Fruit fly (Drosophila melanogaster) whole organism, embryonic: ENCODE measurements around the gene Mcm5.

Experiments used
- Adf1 ChIP-seq: fragments of 200-800 bp; sonication (Bioruptor generic); IDR thresholded peaks from 2 replicates; pipeline ENCODE4 v1.3.6; 2022; ENCODE audit warnings: missing biosample characterization, missing genetic modification characterization
- Asciz ChIP-seq: fragments of 200-800 bp; sonication (Bioruptor generic); optimal IDR thresholded peaks from 2 replicates; lab custom pipeline; 2017; ENCODE audit warnings: missing biosample characterization, mild to moderate bottlenecking, missing genetic modification characterization, missing genetic modification reagents
- CG10543 ChIP-seq: fragments of 200-800 bp; sonication (Bioruptor generic); optimal IDR thresholded peaks from 3 replicates; lab custom pipeline; 2017; ENCODE audit warnings: missing biosample characterization, mild to moderate bottlenecking, missing genetic modification characterization, moderate library complexity
- CG11247 ChIP-seq: fragments of 200-800 bp; sonication (Bioruptor generic); IDR thresholded peaks from 2 replicates; pipeline ENCODE4 v1.3.6; 2022; ENCODE audit warnings: missing biosample characterization, missing genetic modification characterization
- CG11398 ChIP-seq: fragments of 200-800 bp; sonication (Bioruptor generic); optimal IDR thresholded peaks from 2 replicates; lab custom pipeline; 2016; ENCODE audit warnings: missing biosample characterization, missing genetic modification characterization
- CG11695 ChIP-seq: fragments of 200-800 bp; sonication (Bioruptor generic); IDR thresholded peaks from 3 replicates; pipeline ENCODE4 v1.3.6; 2022; ENCODE audit warnings: missing biosample characterization, missing genetic modification characterization
- CG13624 ChIP-seq: fragments of 200-800 bp; sonication (Bioruptor generic); optimal IDR thresholded peaks from 2 replicates; lab custom pipeline; 2016; ENCODE audit warnings: missing biosample characterization, missing genetic modification characterization
- CG14667 ChIP-seq: fragments of 200-800 bp; sonication (Bioruptor generic); IDR thresholded peaks from 2 replicates; pipeline ENCODE4 v1.3.6; 2022; ENCODE audit warnings: missing biosample characterization, missing genetic modification characterization
- CG15011 ChIP-seq: fragments of 200-800 bp; sonication (Bioruptor generic); optimal IDR thresholded peaks from 3 replicates; lab custom pipeline; 2018; ENCODE audit warnings: missing biosample characterization, mild to moderate bottlenecking, missing genetic modification characterization
- CG15479 ChIP-seq: fragments of 200-800 bp; sonication (Bioruptor generic); optimal IDR thresholded peaks from 3 replicates; lab custom pipeline; 2019; ENCODE audit warnings: missing biosample characterization, mild to moderate bottlenecking, missing genetic modification characterization, moderate library complexity
- CG17829 ChIP-seq: fragments of 200-800 bp; optimal IDR thresholded peaks from 2 replicates; lab custom pipeline; 2019; ENCODE audit warnings: missing biosample characterization, mild to moderate bottlenecking, missing genetic modification characterization, moderate library complexity
- CG1792 ChIP-seq: fragments of 200-800 bp; sonication (Bioruptor generic); optimal IDR thresholded peaks from 2 replicates; lab custom pipeline; 2016; ENCODE audit warnings: missing biosample characterization, missing genetic modification characterization
- CG18599 ChIP-seq: fragments of 200-800 bp; sonication (Bioruptor generic); optimal IDR thresholded peaks from 3 replicates; lab custom pipeline; 2017; ENCODE audit warnings: missing biosample characterization, missing genetic modification characterization, mild to moderate bottlenecking, moderate library complexity, missing genetic modification reagents
- CG2712 ChIP-seq: fragments of 200-800 bp; optimal IDR thresholded peaks from 3 replicates; lab custom pipeline; 2019; ENCODE audit warnings: missing biosample characterization, mild to moderate bottlenecking, missing genetic modification characterization, moderate library complexity
- CG3838 ChIP-seq: fragments of 200-800 bp; sonication (Bioruptor generic); optimal IDR thresholded peaks from 3 replicates; lab custom pipeline; 2016; ENCODE audit warnings: missing biosample characterization, missing genetic modification characterization
- CG4424 ChIP-seq: fragments of 200-800 bp; sonication (Bioruptor generic); optimal IDR thresholded peaks from 3 replicates; lab custom pipeline; 2016; ENCODE audit warnings: missing biosample characterization, missing genetic modification characterization
- CG5180 ChIP-seq: fragments of 200-800 bp; sonication (Bioruptor generic); optimal IDR thresholded peaks from 3 replicates; lab custom pipeline; 2017; ENCODE audit warnings: missing biosample characterization, missing genetic modification characterization, mild to moderate bottlenecking, moderate library complexity, missing genetic modification reagents
- CG5245 ChIP-seq: fragments of 200-800 bp; sonication (Bioruptor generic); optimal IDR thresholded peaks from 3 replicates; lab custom pipeline; 2016; ENCODE audit warnings: missing biosample characterization, missing genetic modification characterization
- CG6654 ChIP-seq: fragments of 200-800 bp; sonication (Bioruptor generic); optimal IDR thresholded peaks from 2 replicates; lab custom pipeline; 2017; ENCODE audit warnings: missing biosample characterization, mild to moderate bottlenecking, missing genetic modification characterization
- CG7357 ChIP-seq: fragments of 200-800 bp; sonication (Bioruptor generic); IDR thresholded peaks from 3 replicates; pipeline ENCODE4 v1.3.6; 2022; ENCODE audit warnings: missing biosample characterization, missing genetic modification characterization
- CG7372 ChIP-seq: fragments of 200-800 bp; sonication (Bioruptor generic); IDR thresholded peaks from 2 replicates; pipeline ENCODE4 v1.3.6; 2022; ENCODE audit warnings: missing biosample characterization, missing genetic modification characterization
- CG8290 ChIP-seq, 3 experiments: fragments of 200-800 bp; sonication (Bioruptor generic); optimal IDR thresholded peaks; 2 replicates each; lab custom pipeline; 2016 to 2019; ENCODE audit warnings: missing biosample characterization in 3 of 3, missing genetic modification characterization in 3 of 3, mild to moderate bottlenecking in 2 of 3, moderate library complexity in 1 of 3
- CG8478 ChIP-seq: fragments of >200 bp; optimal IDR thresholded peaks from 2 replicates; lab custom pipeline; 2018
- CG9437 ChIP-seq: fragments of 200-800 bp; sonication (Bioruptor generic); optimal IDR thresholded peaks from 2 replicates; lab custom pipeline; 2018; ENCODE audit warnings: missing biosample characterization, mild to moderate bottlenecking, missing genetic modification characterization
- Elba2 ChIP-seq: fragments of 200-800 bp; sonication (Bioruptor generic); optimal IDR thresholded peaks from 3 replicates; lab custom pipeline; 2016; ENCODE audit warnings: missing biosample characterization, missing genetic modification characterization
- Gug ChIP-seq: fragments of 200-800 bp; sonication (Bioruptor generic); IDR thresholded peaks from 4 replicates; pipeline ENCODE4 v1.3.6; 2022; ENCODE audit warnings: missing biosample characterization, missing genetic modification characterization
- HHEX ChIP-seq: fragments of 200-800 bp; sonication (Bioruptor generic); optimal IDR thresholded peaks from 3 replicates; lab custom pipeline; 2017; ENCODE audit warnings: missing biosample characterization, mild to moderate bottlenecking, missing genetic modification characterization, missing genetic modification reagents
- HLH54F ChIP-seq: fragments of 200-800 bp; sonication (Bioruptor generic); optimal IDR thresholded peaks from 3 replicates; lab custom pipeline; 2016; ENCODE audit warnings: missing biosample characterization, missing genetic modification characterization
- Hand ChIP-seq: fragments of 200-800 bp; sonication (Bioruptor generic); optimal IDR thresholded peaks from 2 replicates; lab custom pipeline; 2017; ENCODE audit warnings: mild to moderate bottlenecking, missing biosample characterization, missing genetic modification reagents, missing genetic modification characterization
- HmgZ ChIP-seq: fragments of 200-800 bp; sonication (Bioruptor generic); optimal IDR thresholded peaks from 2 replicates; lab custom pipeline; 2018; ENCODE audit warnings: missing biosample characterization, mild to moderate bottlenecking, missing genetic modification characterization
- Lim3 ChIP-seq: fragments of 200-800 bp; sonication (Bioruptor generic); IDR thresholded peaks from 2 replicates; pipeline ENCODE4 v1.3.6; 2022; ENCODE audit warnings: missing biosample characterization, missing genetic modification characterization
- Taf1 ChIP-seq: fragments of 200-800 bp; sonication (Bioruptor generic); IDR thresholded peaks from 2 replicates; pipeline ENCODE4 v1.3.6; 2022; ENCODE audit warnings: missing biosample characterization, missing genetic modification characterization
- cad ChIP-seq: fragments of >200 bp; optimal IDR thresholded peaks from 2 replicates; lab custom pipeline; 2017; ENCODE audit warnings: missing biosample characterization, missing genetic modification characterization
- crc ChIP-seq: fragments of 200-800 bp; sonication (Bioruptor generic); optimal IDR thresholded peaks from 2 replicates; lab custom pipeline; 2016; ENCODE audit warnings: missing biosample characterization, missing genetic modification characterization
- da ChIP-seq: fragments of 200-800 bp; sonication (Bioruptor generic); optimal IDR thresholded peaks from 2 replicates; lab custom pipeline; 2016; ENCODE audit warnings: missing biosample characterization, missing genetic modification characterization
- dimm ChIP-seq: fragments of 200-800 bp; sonication (Bioruptor generic); IDR thresholded peaks from 2 replicates; pipeline ENCODE4 v1.3.6; 2022; ENCODE audit warnings: missing biosample characterization, missing genetic modification characterization
- disco-r ChIP-seq: fragments of 200-800 bp; sonication (Bioruptor generic); optimal IDR thresholded peaks from 2 replicates; lab custom pipeline; 2016; ENCODE audit warnings: missing biosample characterization, missing genetic modification characterization
- dpn ChIP-seq, 2 experiments: fragments of 200-800 bp; sonication (Bioruptor generic); optimal IDR thresholded peaks; 3 replicates each; lab custom pipeline; 2016; ENCODE audit warnings: missing biosample characterization in 2 of 2, missing genetic modification characterization in 2 of 2
- en ChIP-seq: fragments of 200-800 bp; sonication (Bioruptor generic); optimal IDR thresholded peaks from 2 replicates; lab custom pipeline; 2016; ENCODE audit warnings: missing biosample characterization, missing genetic modification characterization
- hb ChIP-seq: fragments of 200-800 bp; sonication (Bioruptor generic); IDR thresholded peaks from 3 replicates; pipeline ENCODE4 v1.3.6; 2022; ENCODE audit warnings: missing biosample characterization, missing genetic modification characterization; ENCODE audit not compliant: partially characterized antibody
- maf-S ChIP-seq: fragments of 200-800 bp; sonication (Bioruptor generic); optimal IDR thresholded peaks from 2 replicates; lab custom pipeline; 2016; ENCODE audit warnings: missing biosample characterization, missing genetic modification characterization
- mld ChIP-seq: fragments of 200-800 bp; sonication (Bioruptor generic); IDR thresholded peaks from 3 replicates; pipeline ENCODE4 v1.3.6; 2022; ENCODE audit warnings: missing biosample characterization, missing genetic modification characterization; ENCODE audit not compliant: partially characterized antibody
- org-1 ChIP-seq: fragments of 200-800 bp; sonication (Bioruptor generic); optimal IDR thresholded peaks from 2 replicates; lab custom pipeline; 2017; ENCODE audit warnings: missing biosample characterization, missing genetic modification characterization
- pb ChIP-seq: fragments of 200-800 bp; sonication (Bioruptor generic); optimal IDR thresholded peaks from 3 replicates; lab custom pipeline; 2016; ENCODE audit warnings: missing biosample characterization, missing genetic modification characterization
- peb ChIP-seq: fragments of 200-800 bp; sonication (Bioruptor generic); IDR thresholded peaks from 2 replicates; pipeline ENCODE4 v1.3.6; 2022; ENCODE audit warnings: missing biosample characterization, missing genetic modification characterization
- schlank ChIP-seq: fragments of 200-800 bp; sonication (Bioruptor generic); optimal IDR thresholded peaks from 2 replicates; lab custom pipeline; 2018; ENCODE audit warnings: missing biosample characterization, mild to moderate bottlenecking, missing genetic modification characterization
- slp2 ChIP-seq: fragments of 200-800 bp; sonication (Bioruptor generic); optimal IDR thresholded peaks from 2 replicates; lab custom pipeline; 2016; ENCODE audit warnings: missing biosample characterization, missing genetic modification characterization
- ssp ChIP-seq: fragments of 200-800 bp; sonication (Bioruptor generic); IDR thresholded peaks from 2 replicates; pipeline ENCODE4 v1.3.6; 2022; ENCODE audit warnings: missing biosample characterization, missing genetic modification characterization
- stc ChIP-seq: fragments of 200-800 bp; sonication (Bioruptor generic); IDR thresholded peaks from 2 replicates; pipeline ENCODE4 v1.3.6; 2022; ENCODE audit warnings: missing biosample characterization, missing genetic modification characterization

Gene Mcm5

dm6 chr3R:10760966-10761855 is 27.1 kb upstream of the Mcm5 start, which contains the start of the genes MED7 and Cap-H2 (continued):
- TF ChIP-seq CG8290 (GFP tag; optimal IDR thresholded peaks at IDR 0.05; lab: Kevin White, UChicago): peak; percentile 79
- peak in 1 of 2 experiments; percentile 68 for TF ChIP-seq CG8290 (tag; optimal IDR thresholded peaks at IDR 0.05; lab: Kevin White, UChicago)
- TF ChIP-seq CG11398 (GFP tag; lab: Kevin White, UChicago): no peak
- peak; percentile 53 for TF ChIP-seq maf-S
- TF ChIP-seq CG13624 (GFP tag; lab: Kevin White, UChicago): peak; percentile 91
- TF ChIP-seq CG7357 (GFP tag; lab: Robert Waterston, UW): peak; percentile 69
- peak; percentile 75 for TF ChIP-seq ssp (GFP tag; lab: Robert Waterston, UW)
- peak; percentile 73 for TF ChIP-seq CG7372 (GFP tag; lab: Robert Waterston, UW)
- peak; percentile 41; the same call in 1 of the 2 replicates for TF ChIP-seq dimm
- TF ChIP-seq CG18599 (GFP tag; lab: Kevin White, UChicago): no peak
- no peak for TF ChIP-seq Lim3 (GFP tag; lab: Robert Waterston, UW)
- TF ChIP-seq pb (GFP tag; lab: Kevin White, UChicago): peak; percentile 50
- TF ChIP-seq CG5180 (GFP tag; lab: Kevin White, UChicago): no peak
- TF ChIP-seq schlank (tag; lab: Kevin White, UChicago): peak; percentile 15
- peak; percentile 84 for TF ChIP-seq HLH54F (GFP tag; lab: Kevin White, UChicago)
- peak; percentile 73 for TF ChIP-seq CG5245 (GFP tag; lab: Kevin White, UChicago)
- TF ChIP-seq CG8478 (lab: Kevin White, UChicago): peak; percentile 11
- peak; percentile 68 for TF ChIP-seq HHEX (GFP tag; lab: Kevin White, UChicago)
- TF ChIP-seq Elba2: peak; percentile 53
- peak; percentile 73 for TF ChIP-seq CG11247
- peak; percentile 91 for TF ChIP-seq CG4424 (GFP tag; lab: Kevin White, UChicago)
- peak; percentile 36 for TF ChIP-seq Asciz (GFP tag; lab: Kevin White, UChicago)
- TF ChIP-seq CG6654 (GFP tag; lab: Kevin White, UChicago): peak; percentile 7
- TF ChIP-seq Adf1: peak; percentile 61
- no peak for TF ChIP-seq cad (GFP tag; lab: Kevin White, UChicago)
- peak; percentile 68 for TF ChIP-seq Taf1 (GFP tag; lab: Robert Waterston, UW)
- TF ChIP-seq da (GFP tag; lab: Kevin White, UChicago): no peak
- TF ChIP-seq CG1792: peak; percentile 67
- peak; percentile 85 for TF ChIP-seq CG17829
- peak; percentile 27 for TF ChIP-seq CG10543 (GFP tag; lab: Kevin White, UChicago)
- TF ChIP-seq org-1 (GFP tag; lab: Kevin White, UChicago): no peak
- peak; percentile 87 for TF ChIP-seq CG2712
- TF ChIP-seq en (GFP tag; lab: Kevin White, UChicago): no peak
- peak; percentile 43 for TF ChIP-seq CG9437 (GFP tag; lab: Kevin White, UChicago)
- peak; percentile 12 for TF ChIP-seq disco-r (GFP tag; lab: Kevin White, UChicago)
- no peak for TF ChIP-seq Hand (GFP tag; lab: Kevin White, UChicago)
- TF ChIP-seq CG11695 (GFP tag; lab: Robert Waterston, UW): peak; percentile 66; the same call in 2 of the 3 replicates
- TF ChIP-seq stc (GFP tag; lab: Robert Waterston, UW): peak; percentile 16; the same call in 1 of the 2 replicates
- peak; percentile 98 for TF ChIP-seq hb (GFP tag; lab: Robert Waterston, UW)
- peak; percentile 81 to 85 for TF ChIP-seq dpn (GFP tag; optimal IDR thresholded peaks at IDR 0.05; lab: Kevin White, UChicago)
- peak; percentile 81 for TF ChIP-seq Gug (GFP tag; lab: Robert Waterston, UW)
- peak; percentile 53; the same call in 1 of the 2 replicates for TF ChIP-seq peb (GFP tag; lab: Robert Waterston, UW)
- peak; percentile 74 for TF ChIP-seq HmgZ (tag; lab: Kevin White, UChicago)
- TF ChIP-seq slp2: peak; percentile 56
- peak; percentile 55 for TF ChIP-seq CG3838 (GFP tag; lab: Kevin White, UChicago)
- TF ChIP-seq CG15011: peak; percentile 12
- peak; percentile 73 for TF ChIP-seq CG14667 (GFP tag; lab: Robert Waterston, UW)
- TF ChIP-seq mld (GFP tag; lab: Robert Waterston, UW): peak; percentile 89
- TF ChIP-seq CG15479 (GFP tag; lab: Kevin White, UChicago): peak; percentile 4
- TF ChIP-seq crc (GFP tag; lab: Kevin White, UChicago): peak; percentile 25
